Worm (Caenorhabditis elegans) whole organism, L4/young adult: ENCODE data around the gene srw-90.

Source experiments
- W03F9.2 ChIP-seq: fragments of 150-350 bp; optimal IDR thresholded peaks from 2 replicates; lab custom pipeline; 2014; ENCODE audit warnings: missing biosample characterization, missing genetic modification characterization
- him-1 ChIP-seq: sonication (generic microtip); optimal IDR thresholded peaks from 2 replicates; lab custom pipeline; 2016; ENCODE audit warnings: missing genotype, missing genetic modification reagents, missing genetic modification characterization, missing compliant biosample characterization

DNA sequence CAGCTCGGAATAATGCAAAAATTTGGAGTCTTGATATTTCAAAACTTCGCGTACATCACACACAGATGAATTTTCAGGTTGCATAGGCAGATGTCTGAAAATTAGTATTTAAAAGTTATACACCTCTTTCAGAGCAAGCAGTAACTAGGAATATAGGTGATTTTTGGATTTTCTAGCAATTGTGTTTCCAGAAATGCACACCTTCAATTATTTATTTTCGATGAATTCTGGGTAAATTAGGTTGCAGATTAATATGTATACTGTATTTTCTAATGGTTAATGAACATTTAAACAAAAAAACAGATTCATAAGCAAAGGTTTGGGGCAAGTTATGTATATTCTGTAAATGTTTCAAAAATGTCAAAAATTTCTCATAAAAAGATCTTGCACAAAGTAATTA is 39.2 kb downstream of the srw-90 start, which contains the start of gene srab-25:
- no peak for TF ChIP-seq W03F9.2 (tag; lab: Kevin White, UChicago)
- TF ChIP-seq him-1 (tag; lab: Kevin White, UChicago) = no peak
